Fruit fly (Drosophila melanogaster) whole organism, embryonic: ENCODE results near the gene CrebB.

Experiments
- BEAF-32 ChIP-seq: fragments of 200-800 bp; sonication (Bioruptor generic); optimal IDR thresholded peaks from 3 replicates; lab custom pipeline; 2017; ENCODE audit warnings: missing biosample characterization, missing genetic modification characterization, mild to moderate bottlenecking, moderate library complexity, missing genetic modification reagents
- Bgb ChIP-seq: fragments of 200-800 bp; sonication (Bioruptor generic); IDR thresholded peaks from 2 replicates; pipeline ENCODE4 v1.3.6; 2022; ENCODE audit warnings: missing biosample characterization, missing genetic modification characterization; ENCODE audit not compliant: partially characterized antibody
- Blimp-1 ChIP-seq: fragments of 200-800 bp; sonication (Bioruptor generic); optimal IDR thresholded peaks from 3 replicates; lab custom pipeline; 2018; ENCODE audit warnings: missing biosample characterization, missing genetic modification characterization, mild to moderate bottlenecking, moderate library complexity, missing genetic modification reagents
- CG10147 ChIP-seq: fragments of 200-800 bp; sonication (Bioruptor generic); optimal IDR thresholded peaks from 2 replicates; lab custom pipeline; 2019; ENCODE audit warnings: missing biosample characterization, mild to moderate bottlenecking, missing genetic modification characterization, moderate library complexity
- CG11504 ChIP-seq: fragments of 200-800 bp; sonication (Bioruptor generic); optimal IDR thresholded peaks from 3 replicates; lab custom pipeline; 2019; ENCODE audit warnings: missing biosample characterization, mild to moderate bottlenecking, missing genetic modification characterization, moderate library complexity
- CG11695 ChIP-seq: fragments of 200-800 bp; sonication (Bioruptor generic); IDR thresholded peaks from 3 replicates; pipeline ENCODE4 v1.3.6; 2022; ENCODE audit warnings: missing biosample characterization, missing genetic modification characterization
- CG12769 ChIP-seq: fragments of 200-800 bp; sonication (Bioruptor generic); optimal IDR thresholded peaks from 2 replicates; lab custom pipeline; 2019; ENCODE audit warnings: missing biosample characterization, mild to moderate bottlenecking, missing genetic modification characterization, moderate library complexity
- CG15269 ChIP-seq: fragments of 200-800 bp; sonication (Bioruptor generic); optimal IDR thresholded peaks from 2 replicates; lab custom pipeline; 2018; ENCODE audit warnings: missing biosample characterization, mild to moderate bottlenecking, missing genetic modification characterization, moderate library complexity
- CG15479 ChIP-seq: fragments of 200-800 bp; sonication (Bioruptor generic); optimal IDR thresholded peaks from 3 replicates; lab custom pipeline; 2019; ENCODE audit warnings: missing biosample characterization, mild to moderate bottlenecking, missing genetic modification characterization, moderate library complexity
- CG15696 ChIP-seq: fragments of 200-800 bp; sonication (Bioruptor generic); optimal IDR thresholded peaks from 2 replicates; lab custom pipeline; 2019; ENCODE audit warnings: missing biosample characterization, mild to moderate bottlenecking, missing genetic modification characterization, moderate library complexity
- CG16779 ChIP-seq: fragments of 200-800 bp; sonication (Bioruptor generic); IDR thresholded peaks from 2 replicates; pipeline ENCODE4 v1.3.6; 2022; ENCODE audit warnings: missing biosample characterization, missing genetic modification characterization
- CG17328 ChIP-seq: fragments of 200-800 bp; sonication (Bioruptor generic); IDR thresholded peaks from 2 replicates; pipeline ENCODE4 v1.3.6; 2022; ENCODE audit warnings: missing biosample characterization, missing genetic modification characterization
- CG17361 ChIP-seq: fragments of 200-800 bp; sonication (Bioruptor generic); IDR thresholded peaks from 3 replicates; pipeline ENCODE4 v1.3.6; 2022; ENCODE audit warnings: missing biosample characterization, missing genetic modification characterization
- CG18599 ChIP-seq: fragments of 200-800 bp; sonication (Bioruptor generic); optimal IDR thresholded peaks from 3 replicates; lab custom pipeline; 2017; ENCODE audit warnings: missing biosample characterization, missing genetic modification characterization, mild to moderate bottlenecking, moderate library complexity, missing genetic modification reagents
- CG2712 ChIP-seq: fragments of 200-800 bp; optimal IDR thresholded peaks from 3 replicates; lab custom pipeline; 2019; ENCODE audit warnings: missing biosample characterization, mild to moderate bottlenecking, missing genetic modification characterization, moderate library complexity
- CG30403 ChIP-seq: fragments of 200-800 bp; sonication (Bioruptor generic); optimal IDR thresholded peaks from 3 replicates; lab custom pipeline; 2016; ENCODE audit warnings: missing biosample characterization, missing genetic modification characterization
- CG31224 ChIP-seq: fragments of 200-800 bp; sonication (Bioruptor generic); IDR thresholded peaks from 2 replicates; pipeline ENCODE4 v1.3.6; 2022; ENCODE audit warnings: missing biosample characterization, missing genetic modification characterization
- CG3995 ChIP-seq: fragments of 200-800 bp; sonication (Bioruptor generic); optimal IDR thresholded peaks from 3 replicates; lab custom pipeline; 2016; ENCODE audit warnings: missing biosample characterization, missing genetic modification characterization
- CG4282 ChIP-seq: fragments of 200-800 bp; sonication (Bioruptor generic); optimal IDR thresholded peaks from 2 replicates; lab custom pipeline; 2016; ENCODE audit warnings: missing biosample characterization, missing genetic modification characterization
- CG4424 ChIP-seq: fragments of 200-800 bp; sonication (Bioruptor generic); optimal IDR thresholded peaks from 3 replicates; lab custom pipeline; 2016; ENCODE audit warnings: missing biosample characterization, missing genetic modification characterization
- CG5245 ChIP-seq: fragments of 200-800 bp; sonication (Bioruptor generic); optimal IDR thresholded peaks from 3 replicates; lab custom pipeline; 2016; ENCODE audit warnings: missing biosample characterization, missing genetic modification characterization
- CG7987 ChIP-seq: fragments of 200-800 bp; sonication (Bioruptor generic); optimal IDR thresholded peaks from 2 replicates; lab custom pipeline; 2018; ENCODE audit warnings: missing biosample characterization, mild to moderate bottlenecking, missing genetic modification characterization, moderate library complexity
- CG9215 ChIP-seq: fragments of 200-800 bp; sonication (Bioruptor generic); IDR thresholded peaks from 2 replicates; pipeline ENCODE4 v1.3.6; 2022; ENCODE audit warnings: missing biosample characterization, missing genetic modification characterization
- CoRest ChIP-seq: fragments of 200-800 bp; sonication (Bioruptor generic); optimal IDR thresholded peaks from 3 replicates; lab custom pipeline; 2018; ENCODE audit warnings: missing biosample characterization, mild to moderate bottlenecking, missing genetic modification characterization, moderate library complexity
- D19A ChIP-seq: fragments of 200-800 bp; optimal IDR thresholded peaks from 3 replicates; lab custom pipeline; 2019; ENCODE audit warnings: missing biosample characterization, mild to moderate bottlenecking, missing genetic modification characterization, moderate library complexity
- Dad ChIP-seq: fragments of 200-800 bp; sonication (Bioruptor generic); optimal IDR thresholded peaks from 3 replicates; lab custom pipeline; 2016; ENCODE audit warnings: missing biosample characterization, missing genetic modification characterization
- Doc2 ChIP-seq: fragments of 200-800 bp; sonication (Bioruptor generic); IDR thresholded peaks from 2 replicates; pipeline ENCODE4 v1.3.6; 2022; ENCODE audit warnings: missing biosample characterization, missing genetic modification characterization
- E2f2 ChIP-seq: fragments of 200-800 bp; sonication (Bioruptor generic); IDR thresholded peaks from 2 replicates; pipeline ENCODE4 v1.3.6; 2022; ENCODE audit warnings: missing biosample characterization, missing genetic modification characterization
- Mes4 ChIP-seq: fragments of 200-800 bp; sonication (Bioruptor generic); optimal IDR thresholded peaks from 2 replicates; lab custom pipeline; 2016; ENCODE audit warnings: missing biosample characterization, missing genetic modification characterization
- Neu2 ChIP-seq: fragments of 200-800 bp; sonication (Bioruptor generic); optimal IDR thresholded peaks from 3 replicates; lab custom pipeline; 2016; ENCODE audit warnings: missing biosample characterization, missing genetic modification characterization, borderline replicate concordance
- NfI ChIP-seq: fragments of 200-800 bp; sonication (Bioruptor generic); optimal IDR thresholded peaks from 3 replicates; lab custom pipeline; 2018; ENCODE audit warnings: missing biosample characterization, mild to moderate bottlenecking, missing genetic modification characterization, moderate library complexity
- PHDP ChIP-seq: fragments of 200-800 bp; sonication (Bioruptor generic); optimal IDR thresholded peaks from 3 replicates; lab custom pipeline; 2018; ENCODE audit warnings: missing biosample characterization, mild to moderate bottlenecking, missing genetic modification characterization, moderate library complexity
- Ravus ChIP-seq: fragments of 200-800 bp; sonication (Bioruptor generic); IDR thresholded peaks from 2 replicates; pipeline ENCODE4 v1.3.6; 2022; ENCODE audit warnings: missing biosample characterization, missing genetic modification characterization
- Taf1 ChIP-seq: fragments of 200-800 bp; sonication (Bioruptor generic); IDR thresholded peaks from 2 replicates; pipeline ENCODE4 v1.3.6; 2022; ENCODE audit warnings: missing biosample characterization, missing genetic modification characterization
- Tbp ChIP-seq: fragments of >200 bp; optimal IDR thresholded peaks from 2 replicates; lab custom pipeline; 2018; ENCODE audit warnings: missing biosample characterization, missing genetic modification characterization
- al ChIP-seq: fragments of 200-800 bp; sonication (Bioruptor generic); IDR thresholded peaks from 2 replicates; pipeline ENCODE4 v1.3.6; 2022; ENCODE audit warnings: missing biosample characterization, missing genetic modification characterization
- az2 ChIP-seq: fragments of 200-800 bp; sonication (Bioruptor generic); optimal IDR thresholded peaks from 3 replicates; lab custom pipeline; 2016; ENCODE audit warnings: missing biosample characterization, missing genetic modification characterization
- ci ChIP-seq: fragments of 200-800 bp; sonication (Bioruptor generic); IDR thresholded peaks from 3 replicates; pipeline ENCODE4 v1.3.6; 2022; ENCODE audit warnings: missing biosample characterization, missing genetic modification characterization
- croc ChIP-seq: fragments of 200-800 bp; sonication (Bioruptor generic); conservative IDR thresholded peaks from 3 replicates; pipeline ENCODE4 v1.3.6; 2022; ENCODE audit warnings: missing biosample characterization, missing genetic modification characterization
- dati ChIP-seq: fragments of 200-800 bp; sonication (Bioruptor generic); IDR thresholded peaks from 2 replicates; pipeline ENCODE4 v1.3.6; 2022; ENCODE audit warnings: missing biosample characterization, missing genetic modification characterization
- dmrt11E ChIP-seq: fragments of 200-800 bp; sonication (Bioruptor generic); optimal IDR thresholded peaks from 3 replicates; lab custom pipeline; 2018; ENCODE audit warnings: missing biosample characterization, mild to moderate bottlenecking, missing genetic modification characterization, moderate library complexity
- esg ChIP-seq: fragments of 200-800 bp; sonication (Bioruptor generic); conservative IDR thresholded peaks from 2 replicates; pipeline ENCODE4 v1.3.6; 2022; ENCODE audit warnings: missing biosample characterization, missing genetic modification characterization
- grau ChIP-seq: fragments of 200-800 bp; optimal IDR thresholded peaks from 3 replicates; lab custom pipeline; 2019; ENCODE audit warnings: missing biosample characterization, mild to moderate bottlenecking, missing genetic modification characterization, moderate library complexity
- ham ChIP-seq: fragments of 200-800 bp; sonication (Bioruptor generic); IDR thresholded peaks from 2 replicates; pipeline ENCODE4 v1.3.6; 2022; ENCODE audit warnings: missing biosample characterization, missing genetic modification characterization
- lbe ChIP-seq: fragments of 200-800 bp; sonication (Bioruptor generic); optimal IDR thresholded peaks from 2 replicates; lab custom pipeline; 2016; ENCODE audit warnings: missing biosample characterization, mild to moderate bottlenecking, missing genetic modification characterization
- pan ChIP-seq, 4 experiments: fragments of >200 bp in 3 of 4; fragments of 200-800 bp in 1 of 4; sonication (Bioruptor generic) in 1 of 4; optimal IDR thresholded peaks in 3 of 4; IDR thresholded peaks in 1 of 4; 2 replicates each; pipeline versions ENCODE4 v1.3.6 to Lab custom; 2017 to 2022; ENCODE audit warnings: missing biosample characterization in 2 of 4, missing genetic modification characterization in 2 of 4, mixed read lengths in 1 of 4
- sens ChIP-seq: fragments of 200-800 bp; sonication (Bioruptor generic); peaks from one replicate; lab custom pipeline; 2016; ENCODE audit warnings: missing biosample characterization, missing genetic modification characterization
- sr ChIP-seq: fragments of 200-800 bp; sonication (Bioruptor generic); IDR thresholded peaks from 3 replicates; pipeline ENCODE4 v1.3.6; 2022; ENCODE audit warnings: missing biosample characterization, missing genetic modification characterization
- toy ChIP-seq: fragments of 200-800 bp; sonication (Bioruptor generic); IDR thresholded peaks from 2 replicates; pipeline ENCODE4 v1.3.6; 2022; ENCODE audit warnings: missing biosample characterization, missing genetic modification characterization
- ttk ChIP-seq: fragments of 200-800 bp; sonication (Bioruptor generic); IDR thresholded peaks from 2 replicates; pipeline ENCODE4 v2.1.2; 2022; ENCODE audit warnings: missing biosample characterization, missing genetic modification characterization
- tx ChIP-seq: fragments of 200-800 bp; sonication (Bioruptor generic); optimal IDR thresholded peaks from 2 replicates; lab custom pipeline; 2016; ENCODE audit warnings: missing biosample characterization, missing genetic modification characterization
- zen2 ChIP-seq: fragments of 200-800 bp; sonication (Bioruptor generic); IDR thresholded peaks from 3 replicates; pipeline ENCODE4 v1.3.6; 2022; ENCODE audit warnings: missing biosample characterization, missing genetic modification characterization; ENCODE audit not compliant: partially characterized antibody

Gene CrebB

DNA sequence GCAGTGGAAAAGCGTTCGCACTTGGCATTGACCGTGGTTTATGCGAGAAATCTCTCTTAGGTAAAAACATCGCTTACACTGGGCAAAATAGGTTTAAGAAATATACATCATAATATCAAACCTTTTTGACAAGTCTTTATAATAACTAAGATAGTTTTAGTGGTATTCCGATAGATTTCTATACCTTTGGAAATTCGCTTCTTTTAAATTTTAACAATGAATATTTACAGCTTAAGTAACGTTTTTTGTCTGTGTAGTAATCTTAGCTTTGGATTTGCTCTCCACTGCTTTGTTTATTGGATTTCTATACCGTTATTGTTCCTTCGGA is 41.2 kb downstream of the CrebB start (continued):
- TF ChIP-seq PHDP (tag; lab: Kevin White, UChicago) (peak; percentile 54), CoRest (tag; lab: Kevin White, UChicago) (no peak), Bgb (GFP tag; lab: Robert Waterston, UW) (no peak), Taf1 (GFP tag; lab: Robert Waterston, UW) (no peak), ci (GFP tag; lab: Robert Waterston, UW) (no peak), ttk (GFP tag; lab: Robert Waterston, UW) (no peak), Dad (GFP tag; lab: Kevin White, UChicago) (no peak), zen2 (no peak), CG3995 (GFP tag; lab: Kevin White, UChicago) (no peak), Blimp-1 (GFP tag; lab: Kevin White, UChicago) (peak; percentile 7), CG10147 (no peak), CG5245 (GFP tag; lab: Kevin White, UChicago) (no peak), E2f2 (no peak), croc (GFP tag; lab: Robert Waterston, UW) (no peak), lbe (GFP tag; lab: Kevin White, UChicago) (no peak), sens (GFP tag; lab: Kevin White, UChicago) (peak; percentile 84), dati (GFP tag; lab: Robert Waterston, UW) (no peak), dmrt11E (tag; lab: Kevin White, UChicago) (no peak), CG4424 (GFP tag; lab: Kevin White, UChicago) (no peak), grau (peak; percentile 42), Neu2 (GFP tag; lab: Kevin White, UChicago) (no peak), CG16779 (GFP tag; lab: Robert Waterston, UW) (no peak), CG2712 (tag; lab: Kevin White, UChicago) (peak; percentile 10), CG12769 (peak; percentile 6), Mes4 (no peak), pan (optimal IDR thresholded peaks at IDR 0.05; lab: Kevin White, UChicago) (no peak), pan (GFP tag; optimal IDR thresholded peaks at IDR 0.05 in 1 of 2, IDR thresholded peaks at IDR 0.05 in 1 of 2) (no peak), al (no peak), toy (no peak), CG7987 (GFP tag; lab: Kevin White, UChicago) (no peak), CG9215 (GFP tag; lab: Robert Waterston, UW) (no peak), tx (GFP tag; lab: Kevin White, UChicago) (no peak), CG17361 (GFP tag; lab: Robert Waterston, UW) (no peak), Tbp (GFP tag; lab: Kevin White, UChicago) (no peak), ham (GFP tag; lab: Robert Waterston, UW) (no peak), BEAF-32 (GFP tag; lab: Kevin White, UChicago) (no peak), CG4282 (no peak), CG18599 (GFP tag; lab: Kevin White, UChicago) (peak; percentile 53), CG11504 (tag; lab: Kevin White, UChicago) (peak; percentile 47), CG17328 (peak; percentile 32; the same call in 1 of the 2 replicates), az2 (GFP tag; lab: Kevin White, UChicago) (no peak), CG15269 (tag; lab: Kevin White, UChicago) (peak; percentile 46), sr (GFP tag; lab: Robert Waterston, UW) (no peak), NfI (GFP tag; lab: Kevin White, UChicago) (no peak), CG30403 (GFP tag; lab: Kevin White, UChicago) (peak; percentile 10), CG15479 (GFP tag; lab: Kevin White, UChicago) (no peak), Ravus (GFP tag; lab: Robert Waterston, UW) (no peak), esg (GFP tag; lab: Robert Waterston, UW) (peak; percentile 16; the same call in 1 of the 2 replicates), D19A (tag; lab: Kevin White, UChicago) (no peak), CG11695 (GFP tag; lab: Robert Waterston, UW) (no peak), CG15696 (no peak), Doc2 (GFP tag; lab: Robert Waterston, UW) (no peak), CG31224 (GFP tag; lab: Robert Waterston, UW) (no peak)
